Fruit fly (Drosophila melanogaster) whole organism, embryonic: ENCODE results near the gene CG8460.

Experiments
- Adf1 ChIP-seq: fragments of 200-800 bp; sonication (Bioruptor generic); IDR thresholded peaks from 2 replicates; pipeline ENCODE4 v1.3.6; 2022; ENCODE audit warnings: missing biosample characterization, missing genetic modification characterization
- C15 ChIP-seq: fragments of 200-800 bp; sonication (Bioruptor generic); IDR thresholded peaks from 3 replicates; pipeline ENCODE4 v1.3.6; 2022; ENCODE audit warnings: missing biosample characterization, missing genetic modification characterization
- CG10267 ChIP-seq: fragments of 200-800 bp; sonication (Bioruptor generic); optimal IDR thresholded peaks from 2 replicates; lab custom pipeline; 2018; ENCODE audit warnings: missing biosample characterization, mild to moderate bottlenecking, missing genetic modification characterization, moderate library complexity
- CG10959 ChIP-seq: fragments of 200-800 bp; sonication (Bioruptor generic); IDR thresholded peaks from 2 replicates; pipeline ENCODE4 v1.3.6; 2022; ENCODE audit warnings: missing biosample characterization, missing genetic modification characterization
- CG11247 ChIP-seq: fragments of 200-800 bp; sonication (Bioruptor generic); IDR thresholded peaks from 2 replicates; pipeline ENCODE4 v1.3.6; 2022; ENCODE audit warnings: missing biosample characterization, missing genetic modification characterization
- CG12104 ChIP-seq: fragments of 200-800 bp; sonication (Bioruptor generic); optimal IDR thresholded peaks from 3 replicates; lab custom pipeline; 2016; ENCODE audit warnings: missing biosample characterization, missing genetic modification characterization
- CG12391 ChIP-seq: fragments of 200-800 bp; sonication (Bioruptor generic); optimal IDR thresholded peaks from 3 replicates; lab custom pipeline; 2018; ENCODE audit warnings: missing biosample characterization, mild to moderate bottlenecking, missing genetic modification characterization, moderate library complexity
- CG12769 ChIP-seq: fragments of 200-800 bp; sonication (Bioruptor generic); optimal IDR thresholded peaks from 2 replicates; lab custom pipeline; 2019; ENCODE audit warnings: missing biosample characterization, mild to moderate bottlenecking, missing genetic modification characterization, moderate library complexity
- CG15011 ChIP-seq: fragments of 200-800 bp; sonication (Bioruptor generic); optimal IDR thresholded peaks from 3 replicates; lab custom pipeline; 2018; ENCODE audit warnings: missing biosample characterization, mild to moderate bottlenecking, missing genetic modification characterization
- CG1529 ChIP-seq: fragments of 200-800 bp; sonication (Bioruptor generic); optimal IDR thresholded peaks from 3 replicates; lab custom pipeline; 2018; ENCODE audit warnings: missing biosample characterization, missing genetic modification characterization
- CG1647 ChIP-seq: fragments of 200-800 bp; sonication (Bioruptor generic); optimal IDR thresholded peaks from 3 replicates; lab custom pipeline; 2016; ENCODE audit warnings: missing biosample characterization, missing genetic modification characterization
- CG16813 ChIP-seq: fragments of 200-800 bp; sonication (Bioruptor generic); IDR thresholded peaks from 3 replicates; pipeline ENCODE4 v1.3.6; 2022; ENCODE audit warnings: missing biosample characterization, missing genetic modification characterization; ENCODE audit not compliant: partially characterized antibody
- CG17361 ChIP-seq: fragments of 200-800 bp; sonication (Bioruptor generic); IDR thresholded peaks from 3 replicates; pipeline ENCODE4 v1.3.6; 2022; ENCODE audit warnings: missing biosample characterization, missing genetic modification characterization
- CG2116 ChIP-seq: fragments of 200-800 bp; sonication (Bioruptor generic); optimal IDR thresholded peaks from 3 replicates; lab custom pipeline; 2018; ENCODE audit warnings: missing biosample characterization, mild to moderate bottlenecking, missing genetic modification characterization
- CG30020 ChIP-seq: fragments of 200-800 bp; optimal IDR thresholded peaks from 2 replicates; lab custom pipeline; 2019; ENCODE audit warnings: missing biosample characterization, mild to moderate bottlenecking, missing genetic modification characterization, moderate library complexity
- CG32532 ChIP-seq: fragments of 200-800 bp; sonication (Bioruptor generic); IDR thresholded peaks from 2 replicates; pipeline ENCODE4 v1.3.6; 2022; ENCODE audit warnings: missing biosample characterization, missing genetic modification characterization
- CG32772 ChIP-seq: fragments of 200-800 bp; sonication (Bioruptor generic); IDR thresholded peaks from 2 replicates; pipeline ENCODE4 v1.3.6; 2022; ENCODE audit warnings: missing biosample characterization, missing genetic modification characterization
- CG34422 ChIP-seq: fragments of 200-800 bp; sonication (Bioruptor generic); IDR thresholded peaks from 3 replicates; pipeline ENCODE4 v1.3.6; 2022; ENCODE audit warnings: missing biosample characterization, missing genetic modification characterization
- CG4282 ChIP-seq: fragments of 200-800 bp; sonication (Bioruptor generic); optimal IDR thresholded peaks from 2 replicates; lab custom pipeline; 2016; ENCODE audit warnings: missing biosample characterization, missing genetic modification characterization
- CG7271 ChIP-seq: fragments of 200-800 bp; sonication (Bioruptor generic); optimal IDR thresholded peaks from 2 replicates; lab custom pipeline; 2018; ENCODE audit warnings: missing biosample characterization, mild to moderate bottlenecking, missing genetic modification characterization, moderate library complexity
- CG7556 ChIP-seq: fragments of 200-800 bp; sonication (Bioruptor generic); optimal IDR thresholded peaks from 2 replicates; lab custom pipeline; 2017; ENCODE audit warnings: missing biosample characterization, mild to moderate bottlenecking, missing genetic modification characterization
- CG7987 ChIP-seq: fragments of 200-800 bp; sonication (Bioruptor generic); optimal IDR thresholded peaks from 2 replicates; lab custom pipeline; 2018; ENCODE audit warnings: missing biosample characterization, mild to moderate bottlenecking, missing genetic modification characterization, moderate library complexity
- CG9609 ChIP-seq: fragments of 200-800 bp; sonication (Bioruptor generic); optimal IDR thresholded peaks from 3 replicates; lab custom pipeline; 2016; ENCODE audit warnings: missing biosample characterization, missing genetic modification characterization
- Doc3 ChIP-seq: fragments of 200-800 bp; sonication (Bioruptor generic); IDR thresholded peaks from 3 replicates; pipeline ENCODE4 v1.3.6; 2022; ENCODE audit warnings: missing biosample characterization, missing genetic modification characterization; ENCODE audit not compliant: partially characterized antibody
- Dp ChIP-seq: fragments of 200-800 bp; sonication (Bioruptor generic); optimal IDR thresholded peaks from 2 replicates; lab custom pipeline; 2018; ENCODE audit warnings: missing biosample characterization, mild to moderate bottlenecking, missing genetic modification characterization, moderate library complexity
- Dref ChIP-seq: fragments of 200-800 bp; sonication (Bioruptor generic); IDR thresholded peaks from 2 replicates; pipeline ENCODE4 v1.3.6; 2022; ENCODE audit warnings: missing biosample characterization, missing genetic modification characterization
- GATAe ChIP-seq: fragments of 200-800 bp; sonication (Bioruptor generic); conservative IDR thresholded peaks from 2 replicates; pipeline ENCODE4 v1.3.6; 2022; ENCODE audit warnings: missing biosample characterization, missing genetic modification characterization
- HLH54F ChIP-seq: fragments of 200-800 bp; sonication (Bioruptor generic); optimal IDR thresholded peaks from 3 replicates; lab custom pipeline; 2016; ENCODE audit warnings: missing biosample characterization, missing genetic modification characterization
- Mrtf ChIP-seq: fragments of 200-800 bp; sonication (Bioruptor generic); IDR thresholded peaks from 3 replicates; pipeline ENCODE4 v1.3.6; 2022; ENCODE audit warnings: missing biosample characterization, missing genetic modification characterization
- Nf-YA ChIP-seq: fragments of 200-800 bp; sonication (Bioruptor generic); IDR thresholded peaks from 2 replicates; pipeline ENCODE4 v1.3.6; 2022; ENCODE audit warnings: missing biosample characterization, missing genetic modification characterization
- Nf-YC ChIP-seq: fragments of 200-800 bp; optimal IDR thresholded peaks from 3 replicates; lab custom pipeline; 2019; ENCODE audit warnings: missing biosample characterization, mild to moderate bottlenecking, missing genetic modification characterization, moderate library complexity
- Optix ChIP-seq: fragments of 200-800 bp; sonication (Bioruptor generic); IDR thresholded peaks from 3 replicates; pipeline ENCODE4 v1.3.6; 2022; ENCODE audit warnings: missing biosample characterization, missing genetic modification characterization
- Rx ChIP-seq: fragments of 200-800 bp; sonication (Bioruptor generic); IDR thresholded peaks from 2 replicates; pipeline ENCODE4 v1.3.6; 2022; ENCODE audit warnings: missing biosample characterization, missing genetic modification characterization
- Scr ChIP-seq: fragments of 200-800 bp; sonication (Bioruptor generic); IDR thresholded peaks from 2 replicates; pipeline ENCODE4 v1.3.6; 2022; ENCODE audit warnings: missing biosample characterization, missing genetic modification characterization; ENCODE audit not compliant: partially characterized antibody
- Ssrp ChIP-seq: fragments of 200-800 bp; sonication (Bioruptor generic); optimal IDR thresholded peaks from 2 replicates; lab custom pipeline; 2018; ENCODE audit warnings: missing biosample characterization, mild to moderate bottlenecking, missing genetic modification characterization, moderate library complexity
- al ChIP-seq: fragments of 200-800 bp; sonication (Bioruptor generic); IDR thresholded peaks from 2 replicates; pipeline ENCODE4 v1.3.6; 2022; ENCODE audit warnings: missing biosample characterization, missing genetic modification characterization
- bigmax ChIP-seq: fragments of 200-800 bp; sonication (Bioruptor generic); optimal IDR thresholded peaks from 2 replicates; lab custom pipeline; 2018; ENCODE audit warnings: missing biosample characterization, mild to moderate bottlenecking, missing genetic modification characterization
- btn ChIP-seq: fragments of 200-800 bp; sonication (Bioruptor generic); optimal IDR thresholded peaks from 2 replicates; lab custom pipeline; 2016; ENCODE audit warnings: missing biosample characterization, missing genetic modification characterization
- cad ChIP-seq: fragments of >200 bp; optimal IDR thresholded peaks from 2 replicates; lab custom pipeline; 2017; ENCODE audit warnings: missing biosample characterization, missing genetic modification characterization
- chinmo ChIP-seq: fragments of 200-800 bp; sonication (Bioruptor generic); IDR thresholded peaks from 4 replicates; pipeline ENCODE4 v1.3.6; 2022; ENCODE audit warnings: missing biosample characterization, missing genetic modification characterization; ENCODE audit not compliant: partially characterized antibody
- otp ChIP-seq: fragments of 200-800 bp; sonication (Bioruptor generic); IDR thresholded peaks from 3 replicates; pipeline ENCODE4, ENCODE4 v1.3.6; 2022; ENCODE audit warnings: missing biosample characterization, missing genetic modification characterization
- pros ChIP-seq: fragments of 200-800 bp; sonication (Bioruptor generic); optimal IDR thresholded peaks from 3 replicates; lab custom pipeline; 2019; ENCODE audit warnings: missing biosample characterization, mild to moderate bottlenecking, missing genetic modification characterization, moderate library complexity
- repo ChIP-seq: fragments of 200-800 bp; sonication (Bioruptor generic); optimal IDR thresholded peaks from 2 replicates; lab custom pipeline; 2016; ENCODE audit warnings: missing biosample characterization, missing genetic modification characterization
- sisA ChIP-seq: fragments of 200-800 bp; sonication (Bioruptor generic); IDR thresholded peaks from 2 replicates; pipeline ENCODE4 v1.3.6; 2022; ENCODE audit warnings: missing biosample characterization, missing genetic modification characterization
- tin ChIP-seq: fragments of 200-800 bp; sonication (Bioruptor generic); optimal IDR thresholded peaks from 3 replicates; lab custom pipeline; 2016; ENCODE audit warnings: missing biosample characterization, missing genetic modification characterization
- unc-4 ChIP-seq: fragments of 200-800 bp; sonication (Bioruptor generic); IDR thresholded peaks from 2 replicates; pipeline ENCODE4 v1.3.6; 2022; ENCODE audit warnings: missing biosample characterization, missing genetic modification characterization; ENCODE audit not compliant: partially characterized antibody
- usp ChIP-seq: fragments of >200 bp; optimal IDR thresholded peaks from 2 replicates; lab custom pipeline; 2017; ENCODE audit warnings: missing biosample characterization, missing genetic modification characterization
- zfh2 ChIP-seq: fragments of 200-800 bp; sonication (Bioruptor generic); optimal IDR thresholded peaks from 2 replicates; lab custom pipeline; 2016; ENCODE audit warnings: missing biosample characterization, missing genetic modification characterization

CG8460 gene

dm6 chr2L:8211070-8211469 lies 14.1 kb downstream of the CG8460 start, which contains the start of gene Ssb-c31a (continued):
- TF ChIP-seq Dp (GFP tag; lab: Kevin White, UChicago) (peak; percentile 68), CG1529 (GFP tag; lab: Kevin White, UChicago) (peak; percentile 23), Ssrp (tag; lab: Kevin White, UChicago) (peak; percentile 15), cad (GFP tag; lab: Kevin White, UChicago) (no peak), CG2116 (GFP tag; lab: Kevin White, UChicago) (peak; percentile 79), Scr (GFP tag; lab: Robert Waterston, UW) (peak; percentile 86), Rx (GFP tag; lab: Robert Waterston, UW) (no peak), CG34422 (GFP tag; lab: Robert Waterston, UW) (peak; percentile 29; the same call in 1 of the 3 replicates)

DNA sequence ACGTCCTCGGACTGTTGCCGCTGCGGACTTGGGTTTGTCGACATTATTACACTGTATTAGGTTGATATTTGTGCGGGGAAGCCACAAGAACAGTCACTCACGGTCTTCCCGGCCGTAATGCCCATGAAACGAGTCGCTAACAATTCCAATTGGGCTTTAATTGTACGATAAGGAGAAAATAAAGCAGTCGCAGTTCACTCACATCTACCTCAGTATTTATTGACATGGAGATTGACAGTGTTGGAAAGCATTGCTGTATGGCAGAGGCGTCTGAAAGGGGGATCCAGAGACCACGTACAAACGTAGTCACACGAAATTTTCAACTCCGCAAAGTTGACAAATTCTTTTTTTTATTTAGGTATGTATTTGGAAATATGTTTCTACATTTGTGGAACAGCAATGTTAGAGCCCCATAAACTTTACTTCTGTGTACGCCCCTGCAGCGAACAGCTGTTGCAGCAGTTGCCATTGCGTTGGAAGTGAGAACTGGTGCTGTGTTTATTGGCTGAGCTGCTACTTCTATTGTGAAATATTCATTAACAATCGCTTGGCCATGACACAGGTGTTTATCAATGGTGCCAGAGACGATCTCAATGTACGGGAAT lies 15.8 kb downstream of the CG8460 start, which contains the start of the genes CG8372 and CG8360:
CG8372 (minus strand) TSS at position 237 of the 605 bp plus-strand sequence.
CG8360 (plus strand) TSS at position 294 of the 605 bp plus-strand sequence.
- TF ChIP-seq Dp (GFP tag; lab: Kevin White, UChicago) (peak; percentile 45), usp (GFP tag; lab: Kevin White, UChicago) (no peak), CG10267 (tag; lab: Kevin White, UChicago) (peak; percentile 100), CG32532 (GFP tag; lab: Robert Waterston, UW) (peak; percentile 99), pros (GFP tag; lab: Kevin White, UChicago) (peak; percentile 65), repo (GFP tag; lab: Kevin White, UChicago) (peak; percentile 99), CG17361 (peak; percentile 97), unc-4 (GFP tag; lab: Robert Waterston, UW) (peak; percentile 48; the same call in 1 of the 2 replicates), zfh2 (GFP tag; lab: Kevin White, UChicago) (peak; percentile 99), CG12769 (tag; lab: Kevin White, UChicago) (peak; percentile 98), GATAe (GFP tag; lab: Robert Waterston, UW) (peak; percentile 98), CG10959 (peak; percentile 97), otp (peak; percentile 99), CG32772 (GFP tag; lab: Robert Waterston, UW) (peak; percentile 99), tin (GFP tag; lab: Kevin White, UChicago) (peak; percentile 99), al (peak; percentile 98), bigmax (GFP tag; lab: Kevin White, UChicago) (peak; percentile 76), CG12391 (tag; lab: Kevin White, UChicago) (peak; percentile 99), CG16813 (GFP tag; lab: Robert Waterston, UW) (no peak), HLH54F (GFP tag; lab: Kevin White, UChicago) (peak; percentile 99), Mrtf (GFP tag; lab: Robert Waterston, UW) (peak; percentile 99), CG15011 (GFP tag; lab: Kevin White, UChicago) (peak; percentile 97), CG7556 (GFP tag; lab: Kevin White, UChicago) (peak; percentile 98), CG4282 (GFP tag; lab: Kevin White, UChicago) (peak; percentile 98), Nf-YA (GFP tag; lab: Robert Waterston, UW) (peak; percentile 97), btn (GFP tag; lab: Kevin White, UChicago) (peak; percentile 98), CG9609 (peak; percentile 99), CG1647 (GFP tag; lab: Kevin White, UChicago) (peak; percentile 99), Dref (GFP tag; lab: Robert Waterston, UW) (peak; percentile 51), Optix (GFP tag; lab: Robert Waterston, UW) (peak; percentile 99), CG11247 (peak; percentile 99), Adf1 (GFP tag; lab: Robert Waterston, UW) (peak; percentile 90), CG7271 (peak; percentile 96), Doc3 (GFP tag; lab: Robert Waterston, UW) (peak; percentile 22; the same call in 1 of the 3 replicates), CG7987 (GFP tag; lab: Kevin White, UChicago) (peak; percentile 97), C15 (peak; percentile 97), CG12104 (GFP tag; lab: Kevin White, UChicago) (peak; percentile 97), CG30020 (peak; percentile 87), sisA (peak; percentile 99), Nf-YC (tag; lab: Kevin White, UChicago) (peak; percentile 92), chinmo (0 out of 4 replicates have a peak, but pooled peaks have one; percentile 73)
